3 worm cellular contexts compared by ENCODE assay signal in genomic region chrII:13188084-13188483, ce11.
TF ChIP-seq lines count a peak whose summit lies in the region.

No protein-coding gene starts in this region.

TF ChIP-seq in whole organism, L1 larva, 84 proteins besides CTCF, POLR2A, EP300 and RAD21:
- TF ChIP-seq unc-30 (tag; optimal IDR thresholded peaks at IDR 0.05; lab: Kevin White, UChicago), result no peak
- no peak for TF ChIP-seq nhr-71 (tag; optimal IDR thresholded peaks at IDR 0.05; lab: Kevin White, UChicago)
- no peak for TF ChIP-seq efl-1 (optimal IDR thresholded peaks at IDR 0.05; lab: Kevin White, UChicago)
- TF ChIP-seq efl-1 (GFP tag; optimal IDR thresholded peaks at IDR 0.05 in 1 of 2; lab: Kevin White, UChicago), result peak; percentile 48 to 94
- peak in 1 of 3 experiments; percentile 3 for TF ChIP-seq dpl-1 (GFP tag; optimal IDR thresholded peaks at IDR 0.05; lab: Kevin White, UChicago)

TF ChIP-seq in whole organism, L4 larva, 104 proteins besides CTCF, POLR2A, EP300 and RAD21:
- TF ChIP-seq nhr-237 (tag; optimal IDR thresholded peaks at IDR 0.05; lab: Kevin White, UChicago) (no peak), lin-38 (GFP tag; IDR thresholded peaks at IDR 0.05; lab: Robert Waterston, UW) (peak; percentile 58), dmd-6 (GFP tag; IDR thresholded peaks at IDR 0.05; lab: Robert Waterston, UW) (no peak), D1046.2 (GFP tag; IDR thresholded peaks at IDR 0.05; lab: Robert Waterston, UW) (no peak), dve-1 (tag; optimal IDR thresholded peaks at IDR 0.05; lab: Kevin White, UChicago; ENCODE audit: insufficient read depth) (no peak), Y48G9A.11 (GFP tag; IDR thresholded peaks at IDR 0.05; lab: Robert Waterston, UW) (peak; percentile 36; the same call in 1 of the 2 replicates), F26F4.8 (GFP tag; conservative IDR thresholded peaks at IDR 0.05; lab: Robert Waterston, UW) (no peak)
TF ChIP-seq in whole organism, L4 larva: peak in this region for 2.

TF ChIP-seq in whole organism, young adult, 124 proteins besides CTCF, POLR2A, EP300 and RAD21:
- TF ChIP-seq zim-3 (tag; optimal IDR thresholded peaks at IDR 0.05; lab: Kevin White, UChicago) (no peak), Y95B8A.8 (GFP tag; IDR thresholded peaks at IDR 0.05; lab: Robert Waterston, UW) (no peak), madf-6 (GFP tag; IDR thresholded peaks at IDR 0.05; lab: Robert Waterston, UW) (peak; percentile 29; the same call in 1 of the 2 replicates), mcd-1 (GFP tag; IDR thresholded peaks at IDR 0.05; lab: Robert Waterston, UW) (peak; percentile 37; the same call in 1 of the 2 replicates), nhr-179 (tag; optimal IDR thresholded peaks at IDR 0.05; lab: Kevin White, UChicago) (no peak), F22D6.2 (tag; optimal IDR thresholded peaks at IDR 0.05; lab: Kevin White, UChicago) (no peak), lin-54 (GFP tag; optimal IDR thresholded peaks at IDR 0.05; lab: Kevin White, UChicago) (peak; percentile 3)
TF ChIP-seq in whole organism, young adult: peak in this region for 3.
